Fruit fly (Drosophila melanogaster): ENCODE measurements around the gene jp.

Gene jp

DNA sequence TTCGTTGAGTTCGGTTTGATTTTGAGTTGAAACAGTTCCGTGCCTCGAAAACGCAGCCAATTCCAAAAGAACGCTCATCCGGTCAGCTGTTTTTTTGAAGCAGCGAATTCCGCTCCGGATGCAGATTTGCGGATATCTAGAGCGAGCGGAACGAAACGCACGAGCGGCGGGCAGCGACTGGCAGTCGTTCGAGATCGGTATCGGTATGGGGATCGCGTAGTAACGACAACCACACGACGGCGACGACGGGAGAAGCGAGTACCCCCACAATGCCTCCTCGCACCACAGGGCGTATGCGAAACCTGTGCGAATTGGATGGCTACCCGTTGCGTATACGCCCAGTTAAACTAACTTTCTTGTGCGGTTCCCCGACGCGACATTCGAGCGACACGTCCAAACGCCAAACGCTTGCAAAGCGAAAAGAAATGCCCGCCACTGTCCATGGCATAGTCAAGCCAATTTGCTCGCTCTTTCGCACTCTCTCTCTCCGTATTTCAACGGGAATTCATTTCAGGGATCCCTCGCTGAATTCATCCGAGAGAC lies 6.4 kb downstream of the jp start:
- no peak for TF ChIP-seq CG17801 (GFP tag; optimal IDR thresholded peaks at IDR 0.05; ENCODE audit: partially characterized antibody)

- TF ChIP-seq CG17801 (GFP tag; optimal IDR thresholded peaks at IDR 0.05; ENCODE audit: partially characterized antibody), result no peak
Observed at dm6 chr2L:9557858-9558257, 8.7 kb downstream of the jp start.

- TF ChIP-seq CG17801 (GFP tag; optimal IDR thresholded peaks at IDR 0.05; ENCODE audit: partially characterized antibody), result no peak
Observed at dm6 chr2L:9550880-9551279, 15.7 kb downstream of the jp start.

DNA sequence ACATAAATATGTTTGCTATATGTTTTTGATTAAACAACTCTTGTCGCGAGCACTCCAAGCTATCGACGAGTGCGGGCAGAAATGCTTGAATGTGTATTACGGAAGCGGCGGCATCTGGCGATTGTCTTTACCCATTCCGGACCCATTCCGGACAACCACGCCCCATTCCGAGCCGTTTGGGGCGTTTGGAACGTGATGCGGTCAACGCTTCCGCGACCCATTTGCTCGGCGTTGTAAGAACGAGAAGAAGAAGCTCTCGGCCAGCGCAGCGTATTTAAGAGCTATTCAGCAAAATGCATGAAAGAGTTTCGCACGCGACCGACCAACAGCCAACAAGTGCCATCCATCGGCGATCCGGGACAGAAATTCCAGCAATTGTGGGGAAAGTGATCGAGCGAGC lies 21.0 kb downstream of the jp start, which contains the start of gene CG13114:
Gene CG13114 (plus strand): TSS at position 301 of the 400 bp plus-strand sequence.
- TF ChIP-seq CG17801 (GFP tag; optimal IDR thresholded peaks at IDR 0.05; ENCODE audit: partially characterized antibody), result peak; percentile 7

dm6 chr2L:9543871-9544270 lies 22.7 kb downstream of the jp start, which contains the start of gene CG13113:
CG13113 (plus strand) TSS chr2L:9544171.
- no peak for TF ChIP-seq CG17801 (GFP tag; optimal IDR thresholded peaks at IDR 0.05; ENCODE audit: partially characterized antibody)

dm6 chr2L:9542578-9542977 lies 24.0 kb downstream of the jp start, which contains the start of gene Cpr30B:
Cpr30B (plus strand) TSS chr2L:9542878.
- TF ChIP-seq CG17801 (GFP tag; optimal IDR thresholded peaks at IDR 0.05; ENCODE audit: partially characterized antibody), result no peak

DNA sequence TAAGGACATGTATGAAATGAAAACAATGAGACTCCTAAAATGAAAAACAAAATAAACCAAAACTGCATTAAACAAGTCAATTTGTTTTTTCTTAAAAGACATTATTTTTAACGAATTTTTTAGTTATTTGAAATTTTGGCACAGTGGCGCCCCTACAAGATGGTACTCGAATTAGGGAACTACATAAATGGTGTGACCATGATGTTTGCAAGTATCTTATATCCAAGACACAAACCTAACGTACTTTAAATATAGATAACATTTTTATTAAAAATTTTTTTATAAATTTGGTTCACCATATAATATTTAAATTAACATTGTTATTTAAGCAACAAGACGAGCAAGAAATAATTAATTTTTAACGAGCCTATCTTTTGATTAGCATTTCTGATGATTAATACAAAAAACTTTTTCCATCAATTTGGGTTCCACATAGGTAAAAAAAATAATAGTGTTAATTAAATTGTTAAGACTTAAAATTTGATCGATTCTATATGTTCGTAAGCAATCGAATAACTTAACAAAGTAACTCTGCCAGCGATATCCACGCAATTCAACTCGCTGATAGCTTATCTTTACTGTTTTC lies 26.5 kb downstream of the jp start, which contains the start of gene CG17855:
Gene CG17855 (plus strand): TSS at position 536 of the 586 bp plus-strand sequence.
- TF ChIP-seq CG17801 (GFP tag; optimal IDR thresholded peaks at IDR 0.05; ENCODE audit: partially characterized antibody), result peak; percentile 19

dm6 chr2L:9529858-9530378 lies 36.6 kb downstream of the jp start:
- TF ChIP-seq CG17801 (GFP tag; optimal IDR thresholded peaks at IDR 0.05; ENCODE audit: partially characterized antibody), result no peak

dm6 chr2L:9528215-9528614 lies 38.3 kb downstream of the jp start, which contains the start of gene CG31883:
CG31883 (plus strand) TSS chr2L:9528515.
- no peak for TF ChIP-seq CG17801 (GFP tag; optimal IDR thresholded peaks at IDR 0.05; ENCODE audit: partially characterized antibody)

DNA sequence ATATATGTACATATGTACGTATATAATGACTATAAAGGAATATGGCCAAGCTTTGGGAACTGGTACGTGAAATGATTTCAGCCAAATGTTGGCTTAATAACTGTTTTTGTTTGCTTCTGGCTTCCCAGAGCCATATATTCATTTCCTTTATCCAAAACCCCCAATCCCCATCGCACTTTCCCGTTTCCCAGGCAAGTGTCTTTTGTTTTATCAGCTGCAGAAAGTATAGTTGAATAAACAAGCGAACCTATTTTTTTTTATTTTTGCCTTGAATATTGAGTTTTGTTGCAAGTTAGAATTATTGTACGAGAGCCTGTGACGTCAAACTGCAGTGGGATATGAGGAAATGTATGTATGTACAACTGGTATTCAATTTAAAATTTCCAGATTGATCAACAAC lies 40.0 kb downstream of the jp start:
- no peak for TF ChIP-seq CG17801 (GFP tag; optimal IDR thresholded peaks at IDR 0.05; ENCODE audit: partially characterized antibody)

DNA sequence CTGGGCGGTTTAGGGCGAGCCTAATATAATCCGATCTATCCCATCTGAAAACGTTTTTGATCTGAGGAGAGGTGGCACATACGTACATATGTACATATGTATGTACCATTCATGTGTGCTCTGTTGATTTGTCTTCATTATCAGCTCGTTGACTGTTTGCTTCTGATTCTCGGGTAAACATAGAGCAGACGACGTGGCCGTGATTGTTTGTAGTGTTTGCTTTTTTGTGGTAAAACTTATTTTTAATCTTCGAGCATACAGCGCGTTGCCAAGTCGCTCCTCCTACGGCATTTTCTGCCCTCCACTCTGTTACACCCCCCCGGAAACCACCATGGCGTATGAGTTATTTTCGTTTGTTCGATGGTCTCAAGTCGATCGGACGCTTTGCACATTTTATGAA lies 40.8 kb downstream of the jp start:
- peak; percentile 15 for TF ChIP-seq CG17801 (GFP tag; optimal IDR thresholded peaks at IDR 0.05; ENCODE audit: partially characterized antibody)

- no peak for TF ChIP-seq CG17801 (GFP tag; optimal IDR thresholded peaks at IDR 0.05; ENCODE audit: partially characterized antibody)
Observed at dm6 chr2L:9524915-9525314, 41.6 kb downstream of the jp start.

DNA sequence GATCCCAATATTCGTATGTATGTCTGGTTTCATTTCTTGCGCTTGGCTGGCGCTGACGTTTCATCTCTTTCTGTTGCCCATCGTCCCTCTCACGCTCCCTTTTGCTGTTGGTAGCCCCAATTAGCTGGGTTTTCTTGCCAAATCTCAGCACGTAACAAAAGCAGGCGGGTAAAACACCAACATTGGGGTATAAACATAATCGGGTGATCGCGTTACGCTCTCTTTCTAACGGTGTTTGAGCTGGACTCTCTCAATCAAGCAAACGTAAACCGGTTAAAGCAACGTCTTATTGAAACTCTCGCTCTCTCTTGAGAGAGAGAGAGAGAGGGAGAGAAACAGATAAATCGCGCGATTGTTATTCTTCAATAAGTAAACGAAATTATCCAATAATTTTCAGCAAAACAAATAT lies 43.8 kb downstream of the jp start:
- TF ChIP-seq CG17801 (GFP tag; optimal IDR thresholded peaks at IDR 0.05; ENCODE audit: partially characterized antibody), result no peak

DNA sequence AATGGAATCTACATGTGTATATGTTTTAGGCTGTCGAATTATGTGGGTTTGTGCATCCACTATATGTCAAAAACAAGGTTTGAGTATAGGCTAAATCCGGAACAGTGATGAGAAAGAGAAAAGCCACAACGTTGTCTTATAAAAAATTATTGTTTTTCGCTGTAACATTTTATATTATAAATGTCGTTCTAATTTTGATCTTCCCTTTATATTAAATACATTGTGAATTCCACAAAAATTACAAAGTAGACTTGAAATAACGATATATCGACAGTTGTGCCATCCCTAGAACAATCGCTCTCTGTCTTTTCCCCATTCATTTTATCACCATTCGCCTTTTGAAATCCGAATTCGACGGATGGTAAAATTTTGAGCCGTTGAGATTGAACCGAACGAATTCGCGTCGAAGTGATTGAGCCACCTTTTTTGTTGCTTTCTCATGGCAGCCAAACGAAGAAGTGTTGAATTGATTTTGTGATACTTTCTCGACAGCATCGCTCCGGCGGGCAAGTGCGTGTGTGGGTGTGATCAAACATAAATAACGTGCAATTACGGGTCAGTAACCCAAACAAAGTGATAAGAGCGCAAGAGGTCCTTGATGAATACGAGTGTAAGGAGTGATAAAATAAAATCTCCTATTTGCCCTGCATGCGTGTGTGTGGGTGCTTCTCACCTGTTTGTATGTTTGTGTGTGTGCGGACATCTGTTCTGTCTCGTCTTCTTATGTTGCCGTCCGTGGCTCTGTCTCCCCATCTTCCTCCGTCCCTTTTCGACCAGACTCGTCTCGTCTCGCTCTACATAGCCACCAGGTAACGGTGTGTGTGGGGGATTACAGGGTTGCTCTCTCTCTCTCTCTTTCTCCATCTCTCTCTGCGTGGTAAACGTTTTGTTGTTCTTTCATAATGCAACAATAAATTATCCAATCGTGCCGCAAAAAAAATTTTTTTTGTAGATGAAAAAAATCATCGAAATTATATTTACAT lies 45.4 kb downstream of the jp start, which contains the start of gene Oatp30B:
Gene Oatp30B (plus strand): TSS at position 325 of the 983 bp plus-strand sequence.
- TF ChIP-seq CG17801 (GFP tag; optimal IDR thresholded peaks at IDR 0.05; ENCODE audit: partially characterized antibody), result peak; percentile 99

DNA sequence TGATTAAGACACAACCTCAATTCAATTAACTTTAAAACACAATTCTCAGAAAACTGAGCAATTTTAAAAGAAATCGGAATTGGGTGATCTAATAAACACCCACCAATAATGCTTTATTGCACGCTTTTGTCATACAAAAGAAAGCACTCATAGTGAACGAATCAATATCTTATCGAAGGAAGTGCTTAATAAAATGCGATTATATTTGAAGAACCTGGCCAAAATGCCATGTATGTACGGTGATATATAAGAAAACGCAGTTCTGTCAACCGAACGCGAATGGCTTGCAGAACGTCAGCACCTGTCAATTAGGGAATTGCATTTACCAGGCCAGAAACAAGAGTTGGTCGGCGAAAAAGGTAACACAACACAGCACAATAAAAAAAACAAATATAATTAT lies 52.8 kb downstream of the jp start:
- TF ChIP-seq CG17801 (GFP tag; optimal IDR thresholded peaks at IDR 0.05; ENCODE audit: partially characterized antibody), result no peak

Data from ovary, adult (tissue).